Fruit fly (Drosophila melanogaster) whole organism: Measurements from ENCODE around the gene ND-AGGG.

Source experiments
- CG8478 ChIP-seq: fragments of >200 bp; optimal IDR thresholded peaks from 2 replicates; lab custom pipeline; 2018; ENCODE audit warnings: inconsistent platforms
- Dll ChIP-seq: fragments of >200 bp; optimal IDR thresholded peaks from 2 replicates; lab custom pipeline; 2017
- EcR ChIP-seq, 2 experiments: fragments of >200 bp; optimal IDR thresholded peaks; 2 replicates each; lab custom pipeline; 2017; ENCODE audit warnings: missing biosample characterization in 2 of 2, missing genetic modification characterization in 2 of 2, missing genetic modification reagents in 2 of 2
- pan ChIP-seq: fragments of >200 bp; optimal IDR thresholded peaks from 2 replicates; lab custom pipeline; 2017
- psq ChIP-seq: fragments of >200 bp; optimal IDR thresholded peaks from 2 replicates; lab custom pipeline; 2017
- usp ChIP-seq: fragments of >200 bp; optimal IDR thresholded peaks from 2 replicates; lab custom pipeline; 2017; ENCODE audit warnings: missing biosample characterization, missing genetic modification characterization, mixed read lengths

The ND-AGGG gene

DNA sequence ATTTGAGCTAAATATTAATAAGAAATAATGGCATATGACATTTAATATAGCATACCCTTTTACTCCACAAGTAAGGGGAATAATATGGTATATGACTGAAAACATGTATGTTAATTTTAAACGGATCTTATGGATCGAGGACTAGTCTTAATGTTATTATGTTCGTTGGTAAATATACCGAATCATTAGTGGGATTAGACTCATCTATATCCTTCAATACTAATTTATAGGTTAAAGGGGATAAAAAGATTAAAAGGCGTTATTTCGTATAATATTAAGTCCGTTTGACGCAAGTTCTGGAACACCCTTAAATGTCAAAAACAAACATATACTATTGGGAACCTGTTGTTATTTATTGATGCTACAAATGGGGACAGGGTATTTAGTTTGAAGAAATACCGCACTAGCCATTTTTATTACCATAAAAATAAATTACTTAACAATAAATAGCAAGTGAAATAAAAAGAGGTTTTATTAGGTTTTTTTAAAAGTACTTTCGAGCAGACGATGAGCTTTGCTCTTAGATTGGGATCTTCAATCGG is at the start of gene ND-AGGG:
TSS of gene ND-AGGG (plus strand) at position 416 of the 542 bp plus-strand sequence.
- no peak for TF ChIP-seq EcR (GFP tag; optimal IDR thresholded peaks at IDR 0.05; lab: Kevin White, UChicago)
- no peak for TF ChIP-seq CG8478 (lab: Kevin White, UChicago)
- no peak for TF ChIP-seq psq (lab: Kevin White, UChicago)
- no peak for TF ChIP-seq pan
- no peak for TF ChIP-seq Dll
- TF ChIP-seq usp = no peak

DNA sequence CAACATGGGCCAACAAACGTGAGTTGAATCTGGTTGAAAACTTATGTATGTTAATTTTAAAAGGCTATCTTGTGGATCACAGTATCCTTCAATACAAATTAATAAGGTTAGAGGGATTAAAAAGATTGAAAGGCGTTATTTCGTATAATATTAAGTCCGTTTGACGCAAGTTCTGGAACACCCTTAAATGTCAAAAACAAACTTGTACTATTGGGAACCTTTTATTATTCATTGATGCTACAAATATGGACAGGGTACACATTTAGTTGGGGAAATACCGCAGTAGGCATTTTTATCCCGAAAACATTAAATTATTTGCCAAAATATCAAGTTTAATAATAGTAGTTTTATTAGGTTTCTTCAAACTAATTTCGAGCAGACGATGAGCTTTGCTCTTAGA is 49.2 kb upstream of the ND-AGGG start, which contains the start of gene CG40472:
TSS of gene CG40472 (plus strand) at position 249 of the 400 bp plus-strand sequence.
- TF ChIP-seq usp (no peak), Dll (no peak), CG8478 (lab: Kevin White, UChicago) (no peak), psq (lab: Kevin White, UChicago) (no peak), pan (no peak), EcR (GFP tag; optimal IDR thresholded peaks at IDR 0.05; lab: Kevin White, UChicago) (no peak)

DNA sequence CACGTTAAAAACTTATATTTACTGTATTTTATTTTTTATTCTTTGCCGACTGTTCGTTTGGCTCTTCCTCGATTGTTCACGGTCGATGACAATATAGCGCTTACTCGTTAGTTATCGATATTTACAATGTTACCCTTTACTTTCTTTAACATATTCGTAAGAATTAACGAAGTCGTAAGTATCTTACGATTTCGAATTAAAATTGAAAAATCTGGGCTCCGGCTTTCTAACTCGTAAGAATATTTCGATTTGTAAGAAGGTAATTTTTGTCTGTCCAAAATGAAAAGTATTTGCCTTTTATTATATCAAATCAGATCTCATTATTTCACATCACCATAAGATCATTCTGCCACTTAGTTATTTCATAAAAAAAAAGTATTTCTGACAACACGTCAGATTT is 1.1 kb upstream of the ND-AGGG start:
- no peak for TF ChIP-seq CG8478 (lab: Kevin White, UChicago)
- no peak for TF ChIP-seq usp
- no peak for TF ChIP-seq psq (lab: Kevin White, UChicago)
- no peak for TF ChIP-seq Dll
- TF ChIP-seq pan = no peak
- TF ChIP-seq EcR (GFP tag; optimal IDR thresholded peaks at IDR 0.05; lab: Kevin White, UChicago) = no peak
